Fruit fly (Drosophila melanogaster) whole organism, embryonic: ENCODE results near the gene CG12010.

ENCODE experiments used
- Blimp-1 ChIP-seq: fragments of 200-800 bp; sonication (Bioruptor generic); optimal IDR thresholded peaks from 3 replicates; lab custom pipeline; 2018; ENCODE audit warnings: missing biosample characterization, missing genetic modification characterization, mild to moderate bottlenecking, moderate library complexity, missing genetic modification reagents
- CG10959 ChIP-seq: fragments of 200-800 bp; sonication (Bioruptor generic); IDR thresholded peaks from 2 replicates; pipeline ENCODE4 v1.3.6; 2022; ENCODE audit warnings: missing biosample characterization, missing genetic modification characterization
- CG11695 ChIP-seq: fragments of 200-800 bp; sonication (Bioruptor generic); IDR thresholded peaks from 3 replicates; pipeline ENCODE4 v1.3.6; 2022; ENCODE audit warnings: missing biosample characterization, missing genetic modification characterization
- CG11696 ChIP-seq: fragments of 200-800 bp; sonication (Bioruptor generic); IDR thresholded peaks from 2 replicates; pipeline ENCODE4 v1.3.6; 2022; ENCODE audit warnings: missing biosample characterization, missing genetic modification characterization
- CG12155 ChIP-seq: fragments of 200-800 bp; sonication (Bioruptor generic); optimal IDR thresholded peaks from 3 replicates; lab custom pipeline; 2016; ENCODE audit warnings: missing biosample characterization, missing genetic modification characterization
- CG12769 ChIP-seq: fragments of 200-800 bp; sonication (Bioruptor generic); optimal IDR thresholded peaks from 2 replicates; lab custom pipeline; 2019; ENCODE audit warnings: missing biosample characterization, mild to moderate bottlenecking, missing genetic modification characterization, moderate library complexity
- CG13287 ChIP-seq: fragments of 200-800 bp; sonication (Bioruptor generic); IDR thresholded peaks from 2 replicates; pipeline ENCODE4 v1.3.6; 2022; ENCODE audit warnings: missing biosample characterization, missing genetic modification characterization; ENCODE audit not compliant: partially characterized antibody
- CG15011 ChIP-seq: fragments of 200-800 bp; sonication (Bioruptor generic); optimal IDR thresholded peaks from 3 replicates; lab custom pipeline; 2018; ENCODE audit warnings: missing biosample characterization, mild to moderate bottlenecking, missing genetic modification characterization
- CG15269 ChIP-seq: fragments of 200-800 bp; sonication (Bioruptor generic); optimal IDR thresholded peaks from 2 replicates; lab custom pipeline; 2018; ENCODE audit warnings: missing biosample characterization, mild to moderate bottlenecking, missing genetic modification characterization, moderate library complexity
- CG15601 ChIP-seq: fragments of 200-800 bp; sonication (Bioruptor generic); optimal IDR thresholded peaks from 3 replicates; lab custom pipeline; 2019; ENCODE audit warnings: missing biosample characterization, mild to moderate bottlenecking, missing genetic modification characterization, moderate library complexity
- CG1647 ChIP-seq: fragments of 200-800 bp; sonication (Bioruptor generic); optimal IDR thresholded peaks from 3 replicates; lab custom pipeline; 2016; ENCODE audit warnings: missing biosample characterization, missing genetic modification characterization
- CG2120 ChIP-seq: fragments of 200-800 bp; sonication (Bioruptor generic); optimal IDR thresholded peaks from 3 replicates; lab custom pipeline; 2016; ENCODE audit warnings: missing biosample characterization, missing genetic modification characterization
- CG3163 ChIP-seq: fragments of 200-800 bp; sonication (Bioruptor generic); optimal IDR thresholded peaks from 3 replicates; lab custom pipeline; 2016; ENCODE audit warnings: missing biosample characterization, missing genetic modification characterization
- CG3281 ChIP-seq: fragments of 200-800 bp; sonication (Bioruptor generic); optimal IDR thresholded peaks from 3 replicates; lab custom pipeline; 2017; ENCODE audit warnings: missing biosample characterization, mild to moderate bottlenecking, missing genetic modification characterization
- CG3407 ChIP-seq: fragments of 200-800 bp; sonication (Bioruptor generic); optimal IDR thresholded peaks from 2 replicates; lab custom pipeline; 2018; ENCODE audit warnings: missing biosample characterization, mild to moderate bottlenecking, missing genetic modification characterization
- CG42726 ChIP-seq: fragments of 200-800 bp; sonication (Bioruptor generic); IDR thresholded peaks from 2 replicates; pipeline ENCODE4 v1.3.6; 2022; ENCODE audit warnings: missing biosample characterization, missing genetic modification characterization; ENCODE audit not compliant: partially characterized antibody
- CG4404 ChIP-seq: fragments of 200-800 bp; sonication (Bioruptor generic); IDR thresholded peaks from 2 replicates; pipeline ENCODE4 v1.3.6; 2022; ENCODE audit warnings: missing biosample characterization, missing genetic modification characterization
- CG4617 ChIP-seq: fragments of 200-800 bp; sonication (Bioruptor generic); optimal IDR thresholded peaks from 3 replicates; lab custom pipeline; 2016; ENCODE audit warnings: missing biosample characterization, missing genetic modification characterization, borderline replicate concordance
- CG6272 ChIP-seq: fragments of 200-800 bp; sonication (Bioruptor generic); IDR thresholded peaks from 2 replicates; pipeline ENCODE4 v1.3.6; 2022; ENCODE audit warnings: missing biosample characterization, missing genetic modification characterization
- CG7372 ChIP-seq: fragments of 200-800 bp; sonication (Bioruptor generic); IDR thresholded peaks from 2 replicates; pipeline ENCODE4 v1.3.6; 2022; ENCODE audit warnings: missing biosample characterization, missing genetic modification characterization
- CG7745 ChIP-seq: fragments of 200-800 bp; sonication (Bioruptor generic); optimal IDR thresholded peaks from 2 replicates; lab custom pipeline; 2018; ENCODE audit warnings: missing biosample characterization, mild to moderate bottlenecking, missing genetic modification characterization, moderate library complexity
- CG7963 ChIP-seq: fragments of 200-800 bp; sonication (Bioruptor generic); IDR thresholded peaks from 3 replicates; pipeline ENCODE4 v1.3.6; 2022; ENCODE audit warnings: missing biosample characterization, missing genetic modification characterization; ENCODE audit not compliant: partially characterized antibody
- CG8765 ChIP-seq: fragments of 200-800 bp; sonication (Bioruptor generic); IDR thresholded peaks from 2 replicates; pipeline ENCODE4 v1.3.6; 2022; ENCODE audit warnings: missing biosample characterization, missing genetic modification characterization
- CG9437 ChIP-seq: fragments of 200-800 bp; sonication (Bioruptor generic); optimal IDR thresholded peaks from 2 replicates; lab custom pipeline; 2018; ENCODE audit warnings: missing biosample characterization, mild to moderate bottlenecking, missing genetic modification characterization
- ERR ChIP-seq: fragments of 200-800 bp; sonication (Bioruptor generic); optimal IDR thresholded peaks from 2 replicates; lab custom pipeline; 2016; ENCODE audit warnings: missing biosample characterization, missing genetic modification characterization
- H2.0 ChIP-seq: fragments of 200-800 bp; sonication (Bioruptor generic); IDR thresholded peaks from 2 replicates; pipeline ENCODE4 v1.3.6; 2022; ENCODE audit warnings: missing biosample characterization, missing genetic modification characterization
- Hr78 ChIP-seq, 2 experiments: fragments of 200-800 bp in 1 of 2; fragments of >200 bp in 1 of 2; sonication (Bioruptor generic) in 1 of 2; optimal IDR thresholded peaks; 2 replicates each; lab custom pipeline; 2017 to 2019; ENCODE audit warnings: missing biosample characterization in 2 of 2, missing genetic modification characterization in 2 of 2, mild to moderate bottlenecking in 1 of 2, moderate library complexity in 1 of 2
- Mes4 ChIP-seq: fragments of 200-800 bp; sonication (Bioruptor generic); optimal IDR thresholded peaks from 2 replicates; lab custom pipeline; 2016; ENCODE audit warnings: missing biosample characterization, missing genetic modification characterization
- Nf-YB ChIP-seq: fragments of 200-800 bp; sonication (Bioruptor generic); optimal IDR thresholded peaks from 3 replicates; lab custom pipeline; 2019; ENCODE audit warnings: missing biosample characterization, mild to moderate bottlenecking, missing genetic modification characterization, moderate library complexity
- Pdp1 ChIP-seq, 2 experiments: fragments of 200-800 bp; sonication (Bioruptor generic); optimal IDR thresholded peaks; 3 replicates each; lab custom pipeline; 2016; ENCODE audit warnings: missing biosample characterization in 2 of 2, missing genetic modification characterization in 2 of 2, mild to moderate bottlenecking in 1 of 2, moderate library complexity in 1 of 2
- Rx ChIP-seq: fragments of 200-800 bp; sonication (Bioruptor generic); IDR thresholded peaks from 2 replicates; pipeline ENCODE4 v1.3.6; 2022; ENCODE audit warnings: missing biosample characterization, missing genetic modification characterization
- Sox102F ChIP-seq: fragments of 200-800 bp; sonication (Bioruptor generic); optimal IDR thresholded peaks from 2 replicates; lab custom pipeline; 2018; ENCODE audit warnings: missing biosample characterization, mild to moderate bottlenecking, missing genetic modification characterization, moderate library complexity
- aop ChIP-seq: fragments of 200-800 bp; sonication (Bioruptor generic); IDR thresholded peaks from 2 replicates; pipeline ENCODE4 v1.3.6; 2022; ENCODE audit warnings: missing biosample characterization, missing genetic modification characterization
- bbx ChIP-seq: fragments of 200-800 bp; sonication (Bioruptor generic); IDR thresholded peaks from 2 replicates; pipeline ENCODE4 v1.3.6; 2022; ENCODE audit warnings: missing biosample characterization, missing genetic modification characterization; ENCODE audit not compliant: partially characterized antibody
- eve ChIP-seq, 2 experiments: fragments of >200 bp; optimal IDR thresholded peaks; 2 replicates each; lab custom pipeline; 2017; ENCODE audit warnings: missing biosample characterization in 2 of 2, missing genetic modification characterization in 2 of 2
- eyg ChIP-seq: fragments of 200-800 bp; sonication (Bioruptor generic); optimal IDR thresholded peaks from 3 replicates; lab custom pipeline; 2016; ENCODE audit warnings: missing biosample characterization, missing genetic modification characterization
- jigr1 ChIP-seq: fragments of 200-800 bp; sonication (Bioruptor generic); IDR thresholded peaks from 3 replicates; pipeline ENCODE4 v1.3.6; 2022; ENCODE audit warnings: missing biosample characterization, missing genetic modification characterization
- luna ChIP-seq: fragments of 200-800 bp; sonication (Bioruptor generic); optimal IDR thresholded peaks from 2 replicates; lab custom pipeline; 2016; ENCODE audit warnings: missing biosample characterization, missing genetic modification characterization
- maf-S ChIP-seq: fragments of 200-800 bp; sonication (Bioruptor generic); optimal IDR thresholded peaks from 2 replicates; lab custom pipeline; 2016; ENCODE audit warnings: missing biosample characterization, missing genetic modification characterization
- nom ChIP-seq: fragments of 200-800 bp; sonication (Bioruptor generic); optimal IDR thresholded peaks from 2 replicates; lab custom pipeline; 2017; ENCODE audit warnings: missing biosample characterization, missing genetic modification characterization, mild to moderate bottlenecking, moderate library complexity, missing genetic modification reagents
- peb ChIP-seq: fragments of 200-800 bp; sonication (Bioruptor generic); IDR thresholded peaks from 2 replicates; pipeline ENCODE4 v1.3.6; 2022; ENCODE audit warnings: missing biosample characterization, missing genetic modification characterization
- ranshi ChIP-seq: fragments of 200-800 bp; sonication (Bioruptor generic); IDR thresholded peaks from 2 replicates; pipeline ENCODE4 v1.3.6; 2022; ENCODE audit warnings: missing biosample characterization, missing genetic modification characterization
- repo ChIP-seq: fragments of 200-800 bp; sonication (Bioruptor generic); optimal IDR thresholded peaks from 2 replicates; lab custom pipeline; 2016; ENCODE audit warnings: missing biosample characterization, missing genetic modification characterization
- sd ChIP-seq: fragments of 200-800 bp; sonication (Bioruptor generic); optimal IDR thresholded peaks from 3 replicates; lab custom pipeline; 2018; ENCODE audit warnings: missing biosample characterization, mild to moderate bottlenecking, missing genetic modification characterization, moderate library complexity
- stc ChIP-seq: fragments of 200-800 bp; sonication (Bioruptor generic); IDR thresholded peaks from 2 replicates; pipeline ENCODE4 v1.3.6; 2022; ENCODE audit warnings: missing biosample characterization, missing genetic modification characterization
- sug ChIP-seq: fragments of 200-800 bp; optimal IDR thresholded peaks from 2 replicates; lab custom pipeline; 2019; ENCODE audit warnings: missing biosample characterization, mild to moderate bottlenecking, missing genetic modification characterization, moderate library complexity
- toy ChIP-seq: fragments of 200-800 bp; sonication (Bioruptor generic); IDR thresholded peaks from 2 replicates; pipeline ENCODE4 v1.3.6; 2022; ENCODE audit warnings: missing biosample characterization, missing genetic modification characterization
- trem ChIP-seq: fragments of 200-800 bp; optimal IDR thresholded peaks from 3 replicates; lab custom pipeline; 2019; ENCODE audit warnings: missing biosample characterization, mild to moderate bottlenecking, missing genetic modification characterization, moderate library complexity
- unc-4 ChIP-seq: fragments of 200-800 bp; sonication (Bioruptor generic); IDR thresholded peaks from 2 replicates; pipeline ENCODE4 v1.3.6; 2022; ENCODE audit warnings: missing biosample characterization, missing genetic modification characterization; ENCODE audit not compliant: partially characterized antibody

Gene CG12010

DNA sequence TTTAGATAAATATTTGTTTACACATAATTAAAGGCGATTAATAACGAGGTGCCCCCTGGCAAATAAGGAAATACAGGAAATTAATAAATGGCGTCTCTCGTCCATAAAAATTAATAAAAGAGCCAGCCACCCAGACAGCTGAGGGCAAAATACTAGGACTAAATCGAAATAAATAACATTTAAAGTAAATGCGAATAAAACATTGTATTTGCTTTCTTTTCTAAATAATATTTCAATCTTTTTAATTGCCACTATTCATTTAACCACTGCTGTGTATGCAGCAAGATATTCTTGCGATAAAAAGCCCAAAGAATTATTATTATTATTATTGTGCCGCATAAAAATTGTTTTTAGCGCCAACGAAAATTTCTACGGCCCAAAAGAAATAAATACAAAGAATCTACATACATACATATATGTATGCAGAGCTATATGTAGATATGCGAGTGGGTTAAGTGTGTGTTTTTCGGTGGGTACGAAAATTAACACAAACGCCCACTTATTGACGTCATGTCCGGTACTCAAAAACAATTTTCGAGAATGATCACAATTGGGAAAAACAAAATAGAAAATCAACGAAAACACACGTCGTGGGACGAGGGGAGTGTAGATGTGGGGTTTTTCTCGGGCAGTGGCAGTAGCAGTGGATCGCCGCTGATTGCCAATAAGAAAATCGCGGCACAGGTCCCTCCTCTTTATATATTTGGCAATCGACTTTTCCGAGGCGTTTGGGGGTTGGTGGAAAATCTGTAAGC lies 32.4 kb downstream of the CG12010 start (continued):
- no peak for TF ChIP-seq luna (GFP tag; lab: Kevin White, UChicago)
- no peak for TF ChIP-seq Pdp1 (GFP tag; optimal IDR thresholded peaks at IDR 0.05; lab: Kevin White, UChicago)
- TF ChIP-seq CG15011 (GFP tag; lab: Kevin White, UChicago), result peak; percentile 8
- no peak for TF ChIP-seq jigr1 (GFP tag; lab: Robert Waterston, UW)
- TF ChIP-seq nom (GFP tag; lab: Kevin White, UChicago), result no peak
- TF ChIP-seq Blimp-1, result no peak
- peak; percentile 13 for TF ChIP-seq Sox102F
- no peak for TF ChIP-seq CG13287 (GFP tag; lab: Robert Waterston, UW)
- no peak for TF ChIP-seq CG10959
- TF ChIP-seq sug, result no peak
- TF ChIP-seq CG4404 (GFP tag; lab: Robert Waterston, UW), result no peak
- no peak for TF ChIP-seq CG9437 (GFP tag; lab: Kevin White, UChicago)
- 0 out of 2 replicates have a peak, but pooled peaks have one; percentile 37 for TF ChIP-seq stc
- TF ChIP-seq CG3281 (GFP tag; lab: Kevin White, UChicago), result peak; percentile 47
- TF ChIP-seq CG12769 (tag; lab: Kevin White, UChicago), result peak; percentile 2
- no peak for TF ChIP-seq CG12155 (GFP tag; lab: Kevin White, UChicago)
- no peak for TF ChIP-seq peb (GFP tag; lab: Robert Waterston, UW)
- TF ChIP-seq H2.0 (GFP tag; lab: Robert Waterston, UW), result peak; percentile 21; the same call in 1 of the 2 replicates
- TF ChIP-seq bbx (GFP tag; lab: Robert Waterston, UW), result no peak
- no peak for TF ChIP-seq aop (GFP tag; lab: Robert Waterston, UW)
- TF ChIP-seq maf-S (GFP tag; lab: Kevin White, UChicago), result no peak
- TF ChIP-seq unc-4, result no peak
- TF ChIP-seq CG7372 (GFP tag; lab: Robert Waterston, UW), result peak; percentile 47; the same call in 1 of the 2 replicates
- TF ChIP-seq CG15269 (tag; lab: Kevin White, UChicago), result peak; percentile 1
- no peak for TF ChIP-seq eve (GFP tag; optimal IDR thresholded peaks at IDR 0.05; lab: Kevin White, UChicago)
- TF ChIP-seq CG7963 (GFP tag; lab: Robert Waterston, UW), result no peak
- no peak for TF ChIP-seq CG6272
- no peak for TF ChIP-seq trem (tag; lab: Kevin White, UChicago)
- TF ChIP-seq Rx (GFP tag; lab: Robert Waterston, UW), result no peak
- no peak for TF ChIP-seq CG8765 (GFP tag; lab: Robert Waterston, UW)
- no peak for TF ChIP-seq CG3163 (GFP tag; lab: Kevin White, UChicago)
- TF ChIP-seq CG3407 (GFP tag; lab: Kevin White, UChicago), result no peak
- TF ChIP-seq CG2120 (GFP tag; lab: Kevin White, UChicago), result peak; percentile 44
- TF ChIP-seq CG15601 (tag; lab: Kevin White, UChicago), result no peak
- peak; percentile 36 for TF ChIP-seq sd (tag; lab: Kevin White, UChicago)
- TF ChIP-seq CG42726 (GFP tag; lab: Robert Waterston, UW), result no peak
- no peak for TF ChIP-seq Mes4 (GFP tag; lab: Kevin White, UChicago)
- TF ChIP-seq eyg (GFP tag; lab: Kevin White, UChicago), result no peak
- TF ChIP-seq repo (GFP tag; lab: Kevin White, UChicago), result no peak
- no peak for TF ChIP-seq CG4617 (GFP tag; lab: Kevin White, UChicago)
- TF ChIP-seq ERR (GFP tag; lab: Kevin White, UChicago), result no peak
- 0 out of 2 replicates have a peak, but pooled peaks have one; percentile 12 for TF ChIP-seq ranshi (GFP tag; lab: Robert Waterston, UW)
- TF ChIP-seq CG1647, result no peak
- peak; percentile 51; the same call in 1 of the 3 replicates for TF ChIP-seq CG11695 (GFP tag; lab: Robert Waterston, UW)
- no peak for TF ChIP-seq Nf-YB (GFP tag; lab: Kevin White, UChicago)
- TF ChIP-seq CG7745 (tag; lab: Kevin White, UChicago), result no peak
- peak; percentile 73 for TF ChIP-seq CG11696 (GFP tag; lab: Robert Waterston, UW)
- no peak for TF ChIP-seq toy (GFP tag; lab: Robert Waterston, UW)
- TF ChIP-seq Hr78 (GFP tag; optimal IDR thresholded peaks at IDR 0.05; lab: Kevin White, UChicago), result no peak
